Fruit fly (Drosophila melanogaster) whole organism, embryonic: ENCODE measurements around the gene CG31109.

Source experiments
- Bdp1 ChIP-seq: fragments of 200-800 bp; sonication (Bioruptor generic); optimal IDR thresholded peaks from 3 replicates; lab custom pipeline; 2016; ENCODE audit warnings: missing biosample characterization, missing genetic modification characterization
- CG11085 ChIP-seq: fragments of 200-800 bp; sonication (Bioruptor generic); IDR thresholded peaks from 2 replicates; pipeline ENCODE4 v1.3.6; 2022; ENCODE audit warnings: missing biosample characterization, missing genetic modification characterization
- CG1233 ChIP-seq: fragments of 200-800 bp; sonication (Bioruptor generic); optimal IDR thresholded peaks from 4 replicates; lab custom pipeline; 2018; ENCODE audit warnings: missing biosample characterization, mild to moderate bottlenecking, missing genetic modification characterization
- CG13296 ChIP-seq: fragments of 200-800 bp; sonication (Bioruptor generic); optimal IDR thresholded peaks from 3 replicates; lab custom pipeline; 2018; ENCODE audit warnings: missing biosample characterization, mild to moderate bottlenecking, missing genetic modification characterization
- CG13775 ChIP-seq: fragments of 200-800 bp; sonication (Bioruptor generic); optimal IDR thresholded peaks from 3 replicates; lab custom pipeline; 2017; ENCODE audit warnings: missing biosample characterization, mild to moderate bottlenecking, missing genetic modification characterization
- CG14860 ChIP-seq: fragments of 200-800 bp; sonication (Bioruptor generic); IDR thresholded peaks from 3 replicates; pipeline ENCODE4 v1.3.6; 2022; ENCODE audit warnings: missing biosample characterization, missing genetic modification characterization; ENCODE audit not compliant: partially characterized antibody
- CG16813 ChIP-seq: fragments of 200-800 bp; sonication (Bioruptor generic); IDR thresholded peaks from 3 replicates; pipeline ENCODE4 v1.3.6; 2022; ENCODE audit warnings: missing biosample characterization, missing genetic modification characterization; ENCODE audit not compliant: partially characterized antibody
- CG2120 ChIP-seq: fragments of 200-800 bp; sonication (Bioruptor generic); optimal IDR thresholded peaks from 3 replicates; lab custom pipeline; 2016; ENCODE audit warnings: missing biosample characterization, missing genetic modification characterization
- CG5245 ChIP-seq: fragments of 200-800 bp; sonication (Bioruptor generic); optimal IDR thresholded peaks from 3 replicates; lab custom pipeline; 2016; ENCODE audit warnings: missing biosample characterization, missing genetic modification characterization
- CG6683 ChIP-seq: fragments of 200-800 bp; sonication (Bioruptor generic); optimal IDR thresholded peaks from 2 replicates; lab custom pipeline; 2017; ENCODE audit warnings: missing biosample characterization, mild to moderate bottlenecking, missing genetic modification characterization, missing genetic modification reagents
- CG8089 ChIP-seq: fragments of 200-800 bp; sonication (Bioruptor generic); optimal IDR thresholded peaks from 3 replicates; lab custom pipeline; 2016; ENCODE audit warnings: missing biosample characterization, missing genetic modification characterization
- CG9797 ChIP-seq: fragments of 200-800 bp; sonication (Bioruptor generic); optimal IDR thresholded peaks from 3 replicates; lab custom pipeline; 2018; ENCODE audit warnings: missing biosample characterization, mild to moderate bottlenecking, missing genetic modification characterization
- Chrac-16 ChIP-seq: fragments of 200-800 bp; sonication (Bioruptor generic); optimal IDR thresholded peaks from 3 replicates; lab custom pipeline; 2016; ENCODE audit warnings: missing biosample characterization, missing genetic modification characterization
- Deaf1 ChIP-seq: fragments of 200-800 bp; optimal IDR thresholded peaks from 3 replicates; lab custom pipeline; 2019; ENCODE audit warnings: missing biosample characterization, mild to moderate bottlenecking, missing genetic modification characterization, moderate library complexity
- E2f2 ChIP-seq: fragments of 200-800 bp; sonication (Bioruptor generic); IDR thresholded peaks from 2 replicates; pipeline ENCODE4 v1.3.6; 2022; ENCODE audit warnings: missing biosample characterization, missing genetic modification characterization
- Ets97D ChIP-seq: fragments of 200-800 bp; sonication (Bioruptor generic); optimal IDR thresholded peaks from 3 replicates; lab custom pipeline; 2016; ENCODE audit warnings: missing biosample characterization, missing genetic modification characterization
- Fer2 ChIP-seq: fragments of 200-800 bp; sonication (Bioruptor generic); optimal IDR thresholded peaks from 2 replicates; lab custom pipeline; 2018; ENCODE audit warnings: missing biosample characterization, mild to moderate bottlenecking, missing genetic modification characterization, moderate library complexity
- HLH3B ChIP-seq: fragments of 200-800 bp; sonication (Bioruptor generic); IDR thresholded peaks from 2 replicates; pipeline ENCODE4 v1.3.6; 2022; ENCODE audit warnings: missing biosample characterization, missing genetic modification characterization
- Hmx ChIP-seq: fragments of 200-800 bp; sonication (Bioruptor generic); optimal IDR thresholded peaks from 2 replicates; lab custom pipeline; 2016; ENCODE audit warnings: missing biosample characterization, missing genetic modification characterization
- Hr51 ChIP-seq, 2 experiments: fragments of 200-800 bp; sonication (Bioruptor generic); optimal IDR thresholded peaks; 2 replicates in 1 of 2; 3 replicates in 1 of 2; lab custom pipeline; 2016 to 2018; ENCODE audit warnings: missing biosample characterization in 2 of 2, missing genetic modification characterization in 2 of 2, mild to moderate bottlenecking in 1 of 2, moderate library complexity in 1 of 2
- Hsf ChIP-seq: fragments of 200-800 bp; sonication (Bioruptor generic); optimal IDR thresholded peaks from 3 replicates; lab custom pipeline; 2016; ENCODE audit warnings: missing biosample characterization, missing genetic modification characterization
- Mad ChIP-seq: fragments of 200-800 bp; sonication (Bioruptor generic); optimal IDR thresholded peaks from 2 replicates; lab custom pipeline; 2016; ENCODE audit warnings: missing biosample characterization, missing genetic modification characterization
- Neu2 ChIP-seq: fragments of 200-800 bp; sonication (Bioruptor generic); optimal IDR thresholded peaks from 3 replicates; lab custom pipeline; 2016; ENCODE audit warnings: missing biosample characterization, missing genetic modification characterization, borderline replicate concordance
- Oaz ChIP-seq: fragments of 200-800 bp; sonication (Bioruptor generic); IDR thresholded peaks from 2 replicates; pipeline ENCODE4 v1.3.6; 2022; ENCODE audit warnings: missing biosample characterization, missing genetic modification characterization
- Opbp ChIP-seq: fragments of 200-800 bp; sonication (Bioruptor generic); IDR thresholded peaks from 3 replicates; pipeline ENCODE4 v1.3.6; 2022; ENCODE audit warnings: missing biosample characterization, missing genetic modification characterization; ENCODE audit not compliant: partially characterized antibody
- Sry-β ChIP-seq: fragments of 200-800 bp; sonication (Bioruptor generic); optimal IDR thresholded peaks from 2 replicates; lab custom pipeline; 2018; ENCODE audit warnings: missing biosample characterization, mild to moderate bottlenecking, missing genetic modification characterization, moderate library complexity
- Sry-δ ChIP-seq: fragments of 200-800 bp; sonication (Bioruptor generic); optimal IDR thresholded peaks from 2 replicates; lab custom pipeline; 2016; ENCODE audit warnings: missing biosample characterization, missing genetic modification characterization
- Stat92E ChIP-seq, 3 experiments: fragments of >200 bp in 2 of 3; fragments of 200-800 bp in 1 of 3; sonication (Bioruptor generic) in 1 of 3; optimal IDR thresholded peaks; 2 replicates each; lab custom pipeline; 2017 to 2019; ENCODE audit warnings: missing biosample characterization in 3 of 3, missing genetic modification characterization in 3 of 3, mild to moderate bottlenecking in 1 of 3, moderate library complexity in 1 of 3
- Xbp1 ChIP-seq: fragments of 200-800 bp; sonication (Bioruptor generic); optimal IDR thresholded peaks from 3 replicates; lab custom pipeline; 2016; ENCODE audit warnings: missing biosample characterization, mild to moderate bottlenecking, missing genetic modification characterization
- YL-1 ChIP-seq: fragments of 200-800 bp; sonication (Bioruptor generic); optimal IDR thresholded peaks from 3 replicates; lab custom pipeline; 2017; ENCODE audit warnings: missing biosample characterization, mild to moderate bottlenecking, missing genetic modification characterization
- ash1 ChIP-seq: fragments of 200-800 bp; sonication (Bioruptor generic); optimal IDR thresholded peaks from 2 replicates; lab custom pipeline; 2018; ENCODE audit warnings: missing biosample characterization, mild to moderate bottlenecking, missing genetic modification characterization
- chif ChIP-seq, 2 experiments: fragments of 200-800 bp; sonication (Bioruptor generic); optimal IDR thresholded peaks; 3 replicates each; lab custom pipeline; 2016; ENCODE audit warnings: missing biosample characterization in 2 of 2, missing genetic modification characterization in 2 of 2
- gcm2 ChIP-seq: fragments of 200-800 bp; sonication (Bioruptor generic); optimal IDR thresholded peaks from 2 replicates; lab custom pipeline; 2016; ENCODE audit warnings: missing biosample characterization, missing genetic modification characterization
- hb ChIP-seq: fragments of 200-800 bp; sonication (Bioruptor generic); IDR thresholded peaks from 3 replicates; pipeline ENCODE4 v1.3.6; 2022; ENCODE audit warnings: missing biosample characterization, missing genetic modification characterization; ENCODE audit not compliant: partially characterized antibody
- hkb ChIP-seq, 2 experiments: fragments of 200-800 bp in 1 of 2; fragments of >200 bp in 1 of 2; sonication (Bioruptor generic) in 1 of 2; IDR thresholded peaks in 1 of 2; optimal IDR thresholded peaks in 1 of 2; 2 replicates each; pipeline versions ENCODE4 v1.3.6 to Lab custom; 2017 to 2022; ENCODE audit warnings: missing biosample characterization in 1 of 2, missing genetic modification characterization in 1 of 2
- hth ChIP-seq: fragments of >200 bp; optimal IDR thresholded peaks from 2 replicates; lab custom pipeline; 2017; ENCODE audit warnings: inconsistent platforms
- insv ChIP-seq, 2 experiments: fragments of 200-800 bp; sonication (Bioruptor generic); optimal IDR thresholded peaks; 3 replicates each; lab custom pipeline; 2016 to 2018; ENCODE audit warnings: missing biosample characterization in 2 of 2, missing genetic modification characterization in 2 of 2
- jigr1 ChIP-seq: fragments of 200-800 bp; sonication (Bioruptor generic); IDR thresholded peaks from 3 replicates; pipeline ENCODE4 v1.3.6; 2022; ENCODE audit warnings: missing biosample characterization, missing genetic modification characterization
- jumu ChIP-seq: fragments of 200-800 bp; sonication (Bioruptor generic); optimal IDR thresholded peaks from 3 replicates; lab custom pipeline; 2016; ENCODE audit warnings: missing biosample characterization, missing genetic modification characterization
- kay ChIP-seq: fragments of 200-800 bp; sonication (Bioruptor generic); optimal IDR thresholded peaks from 2 replicates; lab custom pipeline; 2016; ENCODE audit warnings: missing biosample characterization, missing genetic modification characterization
- luna ChIP-seq: fragments of 200-800 bp; sonication (Bioruptor generic); optimal IDR thresholded peaks from 2 replicates; lab custom pipeline; 2016; ENCODE audit warnings: missing biosample characterization, missing genetic modification characterization
- maf-S ChIP-seq: fragments of 200-800 bp; sonication (Bioruptor generic); optimal IDR thresholded peaks from 2 replicates; lab custom pipeline; 2016; ENCODE audit warnings: missing biosample characterization, missing genetic modification characterization
- nmo ChIP-seq: fragments of 200-800 bp; sonication (Bioruptor generic); optimal IDR thresholded peaks from 2 replicates; lab custom pipeline; 2018; ENCODE audit warnings: missing biosample characterization, mild to moderate bottlenecking, missing genetic modification characterization, moderate library complexity
- pho ChIP-seq: fragments of 200-800 bp; sonication (Bioruptor generic); optimal IDR thresholded peaks from 2 replicates; lab custom pipeline; 2016; ENCODE audit warnings: missing biosample characterization, missing genetic modification characterization
- schlank ChIP-seq: fragments of 200-800 bp; sonication (Bioruptor generic); optimal IDR thresholded peaks from 2 replicates; lab custom pipeline; 2018; ENCODE audit warnings: missing biosample characterization, mild to moderate bottlenecking, missing genetic modification characterization
- sisA ChIP-seq: fragments of 200-800 bp; sonication (Bioruptor generic); IDR thresholded peaks from 2 replicates; pipeline ENCODE4 v1.3.6; 2022; ENCODE audit warnings: missing biosample characterization, missing genetic modification characterization
- slou ChIP-seq: fragments of 200-800 bp; sonication (Bioruptor generic); optimal IDR thresholded peaks from 3 replicates; lab custom pipeline; 2016; ENCODE audit warnings: missing biosample characterization, missing genetic modification characterization
- sr ChIP-seq: fragments of 200-800 bp; sonication (Bioruptor generic); IDR thresholded peaks from 3 replicates; pipeline ENCODE4 v1.3.6; 2022; ENCODE audit warnings: missing biosample characterization, missing genetic modification characterization
- vfl ChIP-seq: fragments of 200-800 bp; sonication (Bioruptor generic); optimal IDR thresholded peaks from 2 replicates; lab custom pipeline; 2016; ENCODE audit warnings: missing biosample characterization, missing genetic modification characterization
- vnd ChIP-seq: fragments of 200-800 bp; sonication (Bioruptor generic); IDR thresholded peaks from 3 replicates; pipeline ENCODE4 v1.3.6; 2022; ENCODE audit warnings: missing biosample characterization, missing genetic modification characterization; ENCODE audit not compliant: partially characterized antibody

Gene CG31109

dm6 chr3R:25069569-25069968 is 15.1 kb upstream of the CG31109 start, which contains the start of the genes Stt3B and CG11839 (continued):
- TF ChIP-seq YL-1 (GFP tag; lab: Kevin White, UChicago): peak; percentile 79
- TF ChIP-seq CG2120: peak; percentile 91
- TF ChIP-seq Neu2 (GFP tag; lab: Kevin White, UChicago): peak; percentile 10
- TF ChIP-seq insv (GFP tag; optimal IDR thresholded peaks at IDR 0.05; lab: Kevin White, UChicago): peak in 1 of 2 experiments; percentile 37
- TF ChIP-seq CG13775 (GFP tag; lab: Kevin White, UChicago): peak; percentile 74
- peak; percentile 82 for TF ChIP-seq Hsf (GFP tag; lab: Kevin White, UChicago)
- no peak for TF ChIP-seq sr
- 0 out of 2 replicates have a peak, but pooled peaks have one; percentile 55 for TF ChIP-seq Oaz (GFP tag; lab: Robert Waterston, UW)
- TF ChIP-seq Bdp1 (GFP tag; lab: Kevin White, UChicago): peak; percentile 60
- TF ChIP-seq nmo (GFP tag; lab: Kevin White, UChicago): peak; percentile 88
- TF ChIP-seq hb (GFP tag; lab: Robert Waterston, UW): peak; percentile 91
- TF ChIP-seq vfl (GFP tag; lab: Kevin White, UChicago): peak; percentile 77
- TF ChIP-seq luna (GFP tag; lab: Kevin White, UChicago): peak; percentile 25
- peak; percentile 95 for TF ChIP-seq CG16813 (GFP tag; lab: Robert Waterston, UW)
- TF ChIP-seq Hmx (GFP tag; lab: Kevin White, UChicago): peak; percentile 6
- peak; percentile 75 for TF ChIP-seq Chrac-16 (GFP tag; lab: Kevin White, UChicago)
- TF ChIP-seq CG13296 (GFP tag; lab: Kevin White, UChicago): peak; percentile 69
- TF ChIP-seq CG14860 (GFP tag; lab: Robert Waterston, UW): peak; percentile 91
- TF ChIP-seq kay (GFP tag; lab: Kevin White, UChicago): peak; percentile 48
- TF ChIP-seq Fer2: peak; percentile 58
- peak; percentile 42 for TF ChIP-seq CG5245 (GFP tag; lab: Kevin White, UChicago)
- TF ChIP-seq Mad (GFP tag; lab: Kevin White, UChicago): peak; percentile 72
- TF ChIP-seq hkb (optimal IDR thresholded peaks at IDR 0.05; lab: Kevin White, UChicago): no peak
- TF ChIP-seq hkb (GFP tag; IDR thresholded peaks at IDR 0.05; lab: Robert Waterston, UW): peak; percentile 67
- peak; percentile 31 for TF ChIP-seq Sry-β (GFP tag; lab: Kevin White, UChicago)
- TF ChIP-seq Opbp (GFP tag; lab: Robert Waterston, UW): peak; percentile 82
- TF ChIP-seq ash1: no peak
- peak; percentile 21 for TF ChIP-seq CG1233
- no peak for TF ChIP-seq hth (lab: Kevin White, UChicago)
- TF ChIP-seq Xbp1 (GFP tag; lab: Kevin White, UChicago): peak; percentile 95
- TF ChIP-seq maf-S (GFP tag; lab: Kevin White, UChicago): peak; percentile 69
- TF ChIP-seq schlank (tag; lab: Kevin White, UChicago): peak; percentile 18
- no peak for TF ChIP-seq CG6683 (GFP tag; lab: Kevin White, UChicago)
- peak; percentile 82 for TF ChIP-seq jumu (GFP tag; lab: Kevin White, UChicago)
- no peak for TF ChIP-seq sisA (GFP tag; lab: Robert Waterston, UW)
- peak; percentile 85 for TF ChIP-seq pho (GFP tag; lab: Kevin White, UChicago)
- peak; percentile 97 for TF ChIP-seq Sry-δ (GFP tag; lab: Kevin White, UChicago)
- peak; percentile 56; the same call in 1 of the 2 replicates for TF ChIP-seq HLH3B (GFP tag; lab: Robert Waterston, UW)
- TF ChIP-seq CG8089 (GFP tag; lab: Kevin White, UChicago): peak; percentile 32
- peak; percentile 45 for TF ChIP-seq gcm2 (GFP tag; lab: Kevin White, UChicago)
- peak; percentile 55 to 82 for TF ChIP-seq chif (GFP tag; optimal IDR thresholded peaks at IDR 0.05; lab: Kevin White, UChicago)
- peak in 1 of 2 experiments; percentile 81 for TF ChIP-seq Hr51 (GFP tag; optimal IDR thresholded peaks at IDR 0.05; lab: Kevin White, UChicago)
- peak; percentile 48 for TF ChIP-seq slou (GFP tag; lab: Kevin White, UChicago)
- peak; percentile 67 for TF ChIP-seq E2f2
- TF ChIP-seq jigr1 (GFP tag; lab: Robert Waterston, UW): no peak
- TF ChIP-seq Deaf1 (tag; lab: Kevin White, UChicago): no peak
- TF ChIP-seq CG9797 (GFP tag; lab: Kevin White, UChicago): peak; percentile 39
- TF ChIP-seq Ets97D (GFP tag; lab: Kevin White, UChicago): peak; percentile 90
- TF ChIP-seq CG11085 (GFP tag; lab: Robert Waterston, UW): no peak
- peak; percentile 90 for TF ChIP-seq vnd (GFP tag; lab: Robert Waterston, UW)
- peak in 1 of 3 experiments; percentile 33 for TF ChIP-seq Stat92E (GFP tag; optimal IDR thresholded peaks at IDR 0.05; lab: Kevin White, UChicago)
